Fruit fly (Drosophila melanogaster) whole organism, embryonic: ENCODE data around the gene CG14960.

Experiments
- CG10321 ChIP-seq: fragments of 200-800 bp; sonication (Bioruptor generic); IDR thresholded peaks from 2 replicates; pipeline ENCODE4 v1.3.6; 2022; ENCODE audit warnings: missing biosample characterization, missing genetic modification characterization
- CG11085 ChIP-seq: fragments of 200-800 bp; sonication (Bioruptor generic); IDR thresholded peaks from 2 replicates; pipeline ENCODE4 v1.3.6; 2022; ENCODE audit warnings: missing biosample characterization, missing genetic modification characterization
- CG12769 ChIP-seq: fragments of 200-800 bp; sonication (Bioruptor generic); optimal IDR thresholded peaks from 2 replicates; lab custom pipeline; 2019; ENCODE audit warnings: missing biosample characterization, mild to moderate bottlenecking, missing genetic modification characterization, moderate library complexity
- CG13424 ChIP-seq: fragments of 200-800 bp; sonication (Bioruptor generic); optimal IDR thresholded peaks from 2 replicates; lab custom pipeline; 2019; ENCODE audit warnings: missing biosample characterization, mild to moderate bottlenecking, missing genetic modification characterization, moderate library complexity
- CG17361 ChIP-seq: fragments of 200-800 bp; sonication (Bioruptor generic); IDR thresholded peaks from 3 replicates; pipeline ENCODE4 v1.3.6; 2022; ENCODE audit warnings: missing biosample characterization, missing genetic modification characterization
- CG18619 ChIP-seq: fragments of 200-800 bp; sonication (Bioruptor generic); optimal IDR thresholded peaks from 3 replicates; lab custom pipeline; 2017; ENCODE audit warnings: missing biosample characterization, mild to moderate bottlenecking, missing genetic modification characterization
- CG31441 ChIP-seq: fragments of 200-800 bp; sonication (Bioruptor generic); IDR thresholded peaks from 2 replicates; pipeline ENCODE4 v1.3.6; 2022; ENCODE audit warnings: missing biosample characterization, missing genetic modification characterization
- CG42726 ChIP-seq: fragments of 200-800 bp; sonication (Bioruptor generic); IDR thresholded peaks from 2 replicates; pipeline ENCODE4 v1.3.6; 2022; ENCODE audit warnings: missing biosample characterization, missing genetic modification characterization; ENCODE audit not compliant: partially characterized antibody
- CG4360 ChIP-seq: fragments of 200-800 bp; sonication (Bioruptor generic); IDR thresholded peaks from 2 replicates; pipeline ENCODE4 v1.3.6; 2022; ENCODE audit warnings: missing biosample characterization, missing genetic modification characterization
- CG4707 ChIP-seq: fragments of 200-800 bp; sonication (Bioruptor generic); optimal IDR thresholded peaks from 2 replicates; lab custom pipeline; 2018; ENCODE audit warnings: missing biosample characterization, mild to moderate bottlenecking, missing genetic modification characterization, moderate library complexity
- CG5180 ChIP-seq: fragments of 200-800 bp; sonication (Bioruptor generic); optimal IDR thresholded peaks from 3 replicates; lab custom pipeline; 2017; ENCODE audit warnings: missing biosample characterization, missing genetic modification characterization, mild to moderate bottlenecking, moderate library complexity, missing genetic modification reagents
- CG6813 ChIP-seq: fragments of 200-800 bp; sonication (Bioruptor generic); optimal IDR thresholded peaks from 2 replicates; lab custom pipeline; 2017; ENCODE audit warnings: missing biosample characterization, missing genetic modification characterization, mild to moderate bottlenecking, moderate library complexity, missing genetic modification reagents
- CG7357 ChIP-seq: fragments of 200-800 bp; sonication (Bioruptor generic); IDR thresholded peaks from 3 replicates; pipeline ENCODE4 v1.3.6; 2022; ENCODE audit warnings: missing biosample characterization, missing genetic modification characterization
- CG7745 ChIP-seq: fragments of 200-800 bp; sonication (Bioruptor generic); optimal IDR thresholded peaks from 2 replicates; lab custom pipeline; 2018; ENCODE audit warnings: missing biosample characterization, mild to moderate bottlenecking, missing genetic modification characterization, moderate library complexity
- CG7839 ChIP-seq: fragments of 200-800 bp; sonication (Bioruptor generic); optimal IDR thresholded peaks from 3 replicates; lab custom pipeline; 2018; ENCODE audit warnings: missing biosample characterization, mild to moderate bottlenecking, missing genetic modification characterization, moderate library complexity
- CG7928 ChIP-seq: fragments of 200-800 bp; sonication (Bioruptor generic); optimal IDR thresholded peaks from 2 replicates; lab custom pipeline; 2017; ENCODE audit warnings: missing biosample characterization, mild to moderate bottlenecking, missing genetic modification characterization
- CG8290 ChIP-seq, 3 experiments: fragments of 200-800 bp; sonication (Bioruptor generic); optimal IDR thresholded peaks; 2 replicates each; lab custom pipeline; 2016 to 2019; ENCODE audit warnings: missing biosample characterization in 3 of 3, missing genetic modification characterization in 3 of 3, mild to moderate bottlenecking in 2 of 3, moderate library complexity in 1 of 3
- CG9876 ChIP-seq: fragments of 200-800 bp; sonication (Bioruptor generic); optimal IDR thresholded peaks from 2 replicates; lab custom pipeline; 2016; ENCODE audit warnings: missing biosample characterization, missing genetic modification characterization
- Dek ChIP-seq: fragments of 200-800 bp; sonication (Bioruptor generic); optimal IDR thresholded peaks from 3 replicates; lab custom pipeline; 2019; ENCODE audit warnings: missing biosample characterization, mild to moderate bottlenecking, missing genetic modification characterization, moderate library complexity
- ERR ChIP-seq: fragments of 200-800 bp; sonication (Bioruptor generic); optimal IDR thresholded peaks from 2 replicates; lab custom pipeline; 2016; ENCODE audit warnings: missing biosample characterization, missing genetic modification characterization
- Ets65A ChIP-seq: fragments of 200-800 bp; sonication (Bioruptor generic); peaks from one replicate; lab custom pipeline; 2016; ENCODE audit warnings: missing biosample characterization, missing genetic modification characterization
- GATAe ChIP-seq: fragments of 200-800 bp; sonication (Bioruptor generic); conservative IDR thresholded peaks from 2 replicates; pipeline ENCODE4 v1.3.6; 2022; ENCODE audit warnings: missing biosample characterization, missing genetic modification characterization
- NK7.1 ChIP-seq: fragments of 200-800 bp; sonication (Bioruptor generic); optimal IDR thresholded peaks from 3 replicates; lab custom pipeline; 2016; ENCODE audit warnings: missing biosample characterization, missing genetic modification characterization
- Poxn ChIP-seq: fragments of 200-800 bp; sonication (Bioruptor generic); IDR thresholded peaks from 2 replicates; pipeline ENCODE4 v1.3.6; 2022; ENCODE audit warnings: missing biosample characterization, missing genetic modification characterization
- Rx ChIP-seq: fragments of 200-800 bp; sonication (Bioruptor generic); IDR thresholded peaks from 2 replicates; pipeline ENCODE4 v1.3.6; 2022; ENCODE audit warnings: missing biosample characterization, missing genetic modification characterization
- Tbp ChIP-seq: fragments of >200 bp; optimal IDR thresholded peaks from 2 replicates; lab custom pipeline; 2018; ENCODE audit warnings: missing biosample characterization, missing genetic modification characterization
- Trl ChIP-seq, 3 experiments: fragments of >200 bp in 2 of 3; fragments of 200-800 bp in 1 of 3; sonication (Bioruptor generic) in 1 of 3; optimal IDR thresholded peaks; 2 replicates in 1 of 3; 3 replicates in 2 of 3; lab custom pipeline; 2016 to 2017; ENCODE audit warnings: missing biosample characterization in 1 of 3, missing genetic modification characterization in 1 of 3
- ato ChIP-seq: fragments of 200-800 bp; sonication (Bioruptor generic); IDR thresholded peaks from 2 replicates; pipeline ENCODE4 v1.3.6; 2022; ENCODE audit warnings: missing biosample characterization, missing genetic modification characterization; ENCODE audit not compliant: partially characterized antibody
- chinmo ChIP-seq: fragments of 200-800 bp; sonication (Bioruptor generic); IDR thresholded peaks from 4 replicates; pipeline ENCODE4 v1.3.6; 2022; ENCODE audit warnings: missing biosample characterization, missing genetic modification characterization; ENCODE audit not compliant: partially characterized antibody
- dimm ChIP-seq: fragments of 200-800 bp; sonication (Bioruptor generic); IDR thresholded peaks from 2 replicates; pipeline ENCODE4 v1.3.6; 2022; ENCODE audit warnings: missing biosample characterization, missing genetic modification characterization
- dpn ChIP-seq, 2 experiments: fragments of 200-800 bp; sonication (Bioruptor generic); optimal IDR thresholded peaks; 3 replicates each; lab custom pipeline; 2016; ENCODE audit warnings: missing biosample characterization in 2 of 2, missing genetic modification characterization in 2 of 2
- ewg ChIP-seq: fragments of 200-800 bp; sonication (Bioruptor generic); optimal IDR thresholded peaks from 3 replicates; lab custom pipeline; 2017; ENCODE audit warnings: mild to moderate bottlenecking, missing biosample characterization, missing genetic modification reagents, missing genetic modification characterization
- gcm2 ChIP-seq: fragments of 200-800 bp; sonication (Bioruptor generic); optimal IDR thresholded peaks from 2 replicates; lab custom pipeline; 2016; ENCODE audit warnings: missing biosample characterization, missing genetic modification characterization
- gem ChIP-seq: fragments of 200-800 bp; sonication (Bioruptor generic); optimal IDR thresholded peaks from 2 replicates; lab custom pipeline; 2019; ENCODE audit warnings: missing biosample characterization, mild to moderate bottlenecking, missing genetic modification characterization, moderate library complexity
- grn ChIP-seq: fragments of 200-800 bp; sonication (Bioruptor generic); optimal IDR thresholded peaks from 3 replicates; lab custom pipeline; 2017; ENCODE audit warnings: missing biosample characterization, missing genetic modification characterization
- gsb ChIP-seq: fragments of 200-800 bp; sonication (Bioruptor generic); IDR thresholded peaks from 2 replicates; pipeline ENCODE4 v1.3.6; 2022; ENCODE audit warnings: missing biosample characterization, missing genetic modification characterization
- kay ChIP-seq: fragments of 200-800 bp; sonication (Bioruptor generic); optimal IDR thresholded peaks from 2 replicates; lab custom pipeline; 2016; ENCODE audit warnings: missing biosample characterization, missing genetic modification characterization
- ken ChIP-seq: fragments of 200-800 bp; sonication (Bioruptor generic); IDR thresholded peaks from 3 replicates; pipeline ENCODE4 v1.3.6; 2022; ENCODE audit warnings: missing biosample characterization, missing genetic modification characterization
- pb ChIP-seq: fragments of 200-800 bp; sonication (Bioruptor generic); optimal IDR thresholded peaks from 3 replicates; lab custom pipeline; 2016; ENCODE audit warnings: missing biosample characterization, missing genetic modification characterization
- pzg ChIP-seq: fragments of 200-800 bp; sonication (Bioruptor generic); optimal IDR thresholded peaks from 3 replicates; lab custom pipeline; 2018; ENCODE audit warnings: missing biosample characterization, mild to moderate bottlenecking, missing genetic modification characterization, moderate library complexity
- row ChIP-seq: fragments of 200-800 bp; sonication (Bioruptor generic); IDR thresholded peaks from 3 replicates; pipeline ENCODE4 v1.3.6; 2022; ENCODE audit warnings: missing biosample characterization, missing genetic modification characterization
- sr ChIP-seq: fragments of 200-800 bp; sonication (Bioruptor generic); IDR thresholded peaks from 3 replicates; pipeline ENCODE4 v1.3.6; 2022; ENCODE audit warnings: missing biosample characterization, missing genetic modification characterization
- wek ChIP-seq: fragments of 200-800 bp; sonication (Bioruptor generic); optimal IDR thresholded peaks from 3 replicates; lab custom pipeline; 2018; ENCODE audit warnings: missing biosample characterization, mild to moderate bottlenecking, missing genetic modification characterization, moderate library complexity
- zen ChIP-seq: fragments of 200-800 bp; sonication (Bioruptor generic); optimal IDR thresholded peaks from 3 replicates; lab custom pipeline; 2018; ENCODE audit warnings: missing biosample characterization, mild to moderate bottlenecking, missing genetic modification characterization, moderate library complexity
- zfh1 ChIP-seq: fragments of 200-800 bp; sonication (Bioruptor generic); IDR thresholded peaks from 3 replicates; pipeline ENCODE4 v1.3.6; 2022; ENCODE audit warnings: missing biosample characterization, missing genetic modification characterization

The CG14960 gene

DNA sequence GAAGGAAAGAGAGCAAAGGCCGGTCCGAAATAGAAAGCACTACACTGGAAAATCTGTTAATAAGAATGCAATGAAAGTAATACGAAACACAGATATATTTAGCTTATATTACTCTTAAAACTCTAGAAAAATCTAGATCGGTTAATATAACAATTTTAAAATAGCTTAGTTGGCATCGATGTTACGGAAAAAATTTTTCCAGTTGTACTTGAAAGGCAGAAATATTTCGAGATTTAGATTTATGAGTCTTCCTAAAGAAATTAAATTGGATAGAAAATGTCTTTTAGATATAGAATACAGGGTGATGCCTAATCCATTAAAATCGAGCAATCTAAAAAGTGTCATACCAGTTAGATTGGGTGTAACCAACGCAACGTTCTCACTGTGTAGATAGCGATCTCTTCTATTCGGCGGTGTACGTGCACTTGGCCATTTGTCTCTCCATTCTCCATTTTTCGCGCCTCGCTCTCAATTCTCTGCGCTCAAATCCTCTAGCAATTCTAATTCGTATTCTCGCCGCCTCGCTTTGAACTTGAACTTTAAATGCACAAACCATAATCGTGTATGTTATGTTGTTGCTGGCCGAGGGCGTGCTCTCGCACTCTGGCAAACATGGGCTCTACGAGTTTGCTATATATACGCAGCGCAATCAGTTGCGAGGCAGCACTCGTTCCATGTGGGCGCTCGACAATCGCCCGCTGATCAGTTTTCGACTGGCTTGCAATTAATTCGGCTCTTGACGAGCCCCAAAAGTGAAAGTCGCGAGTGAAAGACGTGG, 20.6 kb upstream of the CG14960 start (continued):
- TF ChIP-seq CG7928 (GFP tag; lab: Kevin White, UChicago) (peak; percentile 74), CG10321 (peak; percentile 29; the same call in 1 of the 2 replicates), ken (GFP tag; lab: Robert Waterston, UW) (peak; percentile 71; the same call in 2 of the 3 replicates), CG9876 (GFP tag; lab: Kevin White, UChicago) (peak; percentile 93), GATAe (GFP tag; lab: Robert Waterston, UW) (peak; percentile 73), gsb (GFP tag; lab: Robert Waterston, UW) (peak; percentile 67), dimm (peak; percentile 69), CG5180 (GFP tag; lab: Kevin White, UChicago) (peak; percentile 81), ewg (GFP tag; lab: Kevin White, UChicago) (peak; percentile 91), kay (GFP tag; lab: Kevin White, UChicago) (peak; percentile 89), sr (GFP tag; lab: Robert Waterston, UW) (no peak), Poxn (peak; percentile 58; the same call in 1 of the 2 replicates), Rx (GFP tag; lab: Robert Waterston, UW) (peak; percentile 36; the same call in 1 of the 2 replicates), CG42726 (GFP tag; lab: Robert Waterston, UW) (no peak), CG17361 (GFP tag; lab: Robert Waterston, UW) (peak; percentile 99), CG4707 (peak; percentile 76), CG4360 (GFP tag; lab: Robert Waterston, UW) (peak; percentile 68), gem (tag; lab: Kevin White, UChicago) (peak; percentile 97), CG7745 (tag; lab: Kevin White, UChicago) (no peak), pzg (GFP tag; lab: Kevin White, UChicago) (no peak), wek (GFP tag; lab: Kevin White, UChicago) (no peak), zen (tag; lab: Kevin White, UChicago) (peak; percentile 85), Trl (optimal IDR thresholded peaks at IDR 0.05; lab: Kevin White, UChicago) (peak; percentile 73 to 89), Trl (GFP tag; optimal IDR thresholded peaks at IDR 0.05; lab: Kevin White, UChicago) (peak; percentile 87), gcm2 (GFP tag; lab: Kevin White, UChicago) (peak; percentile 90), Ets65A (GFP tag; lab: Kevin White, UChicago) (peak; percentile 98), CG11085 (peak; percentile 72; the same call in 1 of the 2 replicates), NK7.1 (GFP tag; lab: Kevin White, UChicago) (peak; percentile 91), CG7839 (tag; lab: Kevin White, UChicago) (peak; percentile 96), Dek (tag; lab: Kevin White, UChicago) (peak; percentile 89), CG31441 (GFP tag; lab: Robert Waterston, UW) (peak; percentile 96), CG12769 (tag; lab: Kevin White, UChicago) (peak; percentile 82), ERR (GFP tag; lab: Kevin White, UChicago) (peak; percentile 90), CG8290 (GFP tag; optimal IDR thresholded peaks at IDR 0.05; lab: Kevin White, UChicago) (peak; percentile 90), CG8290 (tag; optimal IDR thresholded peaks at IDR 0.05; lab: Kevin White, UChicago) (peak; percentile 68 to 78), ato (GFP tag; lab: Robert Waterston, UW) (no peak), pb (GFP tag; lab: Kevin White, UChicago) (peak; percentile 90), CG18619 (peak; percentile 97), zfh1 (GFP tag; lab: Robert Waterston, UW) (peak; percentile 75; the same call in 2 of the 3 replicates), CG7357 (GFP tag; lab: Robert Waterston, UW) (peak; percentile 86), CG13424 (tag; lab: Kevin White, UChicago) (peak; percentile 97), chinmo (GFP tag; lab: Robert Waterston, UW) (peak; percentile 99), dpn (GFP tag; optimal IDR thresholded peaks at IDR 0.05; lab: Kevin White, UChicago) (peak; percentile 95 to 96), Tbp (GFP tag; lab: Kevin White, UChicago) (no peak), row (peak; percentile 95), CG6813 (peak; percentile 84), grn (GFP tag; lab: Kevin White, UChicago) (peak; percentile 99)
